Fruit fly (Drosophila melanogaster): ENCODE results near the gene CG9970.

CG9970 gene

DNA sequence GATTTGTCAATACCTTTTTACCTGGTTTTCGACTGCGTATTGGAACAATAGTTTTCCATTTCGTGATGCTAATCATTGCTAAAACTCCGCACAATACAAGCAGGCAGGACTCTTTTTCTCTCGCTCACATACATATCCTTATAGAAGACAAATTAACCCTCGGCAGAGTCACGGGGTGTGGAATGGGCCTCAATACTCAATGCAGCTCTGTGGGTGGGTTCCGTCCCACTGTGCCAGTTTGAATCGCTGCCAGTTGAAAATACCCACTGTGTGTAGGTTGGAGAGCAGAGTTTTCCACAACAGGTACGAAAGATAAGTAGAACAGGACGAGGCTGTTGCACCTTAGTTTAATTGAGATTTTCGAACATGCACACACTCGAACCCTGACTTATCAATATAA lies 34.1 kb downstream of the CG9970 start:
- TF ChIP-seq CG8478 (optimal IDR thresholded peaks at IDR 0.05) = no peak
- no peak for TF ChIP-seq CTCF (optimal IDR thresholded peaks at IDR 0.05)

DNA sequence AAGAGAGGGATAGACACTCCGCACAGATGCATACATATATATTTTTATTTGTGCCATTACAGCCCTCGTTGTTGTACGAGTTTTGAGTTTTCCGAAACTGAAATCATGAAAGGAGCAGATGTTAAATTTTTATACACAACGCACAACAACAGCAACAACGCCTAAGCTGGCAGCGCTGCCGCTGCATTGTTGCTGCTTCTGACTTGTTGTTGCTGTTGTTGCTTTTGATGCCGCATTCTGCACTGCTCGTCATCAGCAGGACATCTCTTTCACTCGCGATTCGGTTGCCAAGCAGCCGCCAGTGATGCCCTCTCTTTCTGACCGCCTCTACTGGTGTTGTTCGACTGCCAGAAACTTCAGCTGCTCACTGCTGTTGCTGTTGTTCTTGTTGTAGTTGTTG lies 34.9 kb downstream of the CG9970 start:
- TF ChIP-seq CG8478 (optimal IDR thresholded peaks at IDR 0.05) (no peak), CTCF (optimal IDR thresholded peaks at IDR 0.05) (peak in 1 of 2 experiments; percentile 42)

DNA sequence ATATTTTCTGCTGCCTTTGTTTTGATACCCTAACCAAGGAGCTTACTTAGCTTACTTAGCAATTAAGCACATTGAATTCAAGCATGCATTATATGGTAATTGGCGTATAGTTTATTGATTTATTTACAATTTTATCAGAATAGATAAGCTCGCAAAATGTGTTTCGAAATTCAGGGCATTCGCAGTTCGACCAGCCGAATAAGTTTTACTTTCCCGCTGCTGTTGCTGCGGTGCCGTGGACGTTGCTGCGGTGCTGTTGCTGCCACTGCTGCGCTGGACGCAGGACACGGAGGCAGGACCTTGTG lies 36.7 kb downstream of the CG9970 start:
- TF ChIP-seq CTCF (optimal IDR thresholded peaks at IDR 0.05) (no peak), CG8478 (optimal IDR thresholded peaks at IDR 0.05) (no peak)

DNA sequence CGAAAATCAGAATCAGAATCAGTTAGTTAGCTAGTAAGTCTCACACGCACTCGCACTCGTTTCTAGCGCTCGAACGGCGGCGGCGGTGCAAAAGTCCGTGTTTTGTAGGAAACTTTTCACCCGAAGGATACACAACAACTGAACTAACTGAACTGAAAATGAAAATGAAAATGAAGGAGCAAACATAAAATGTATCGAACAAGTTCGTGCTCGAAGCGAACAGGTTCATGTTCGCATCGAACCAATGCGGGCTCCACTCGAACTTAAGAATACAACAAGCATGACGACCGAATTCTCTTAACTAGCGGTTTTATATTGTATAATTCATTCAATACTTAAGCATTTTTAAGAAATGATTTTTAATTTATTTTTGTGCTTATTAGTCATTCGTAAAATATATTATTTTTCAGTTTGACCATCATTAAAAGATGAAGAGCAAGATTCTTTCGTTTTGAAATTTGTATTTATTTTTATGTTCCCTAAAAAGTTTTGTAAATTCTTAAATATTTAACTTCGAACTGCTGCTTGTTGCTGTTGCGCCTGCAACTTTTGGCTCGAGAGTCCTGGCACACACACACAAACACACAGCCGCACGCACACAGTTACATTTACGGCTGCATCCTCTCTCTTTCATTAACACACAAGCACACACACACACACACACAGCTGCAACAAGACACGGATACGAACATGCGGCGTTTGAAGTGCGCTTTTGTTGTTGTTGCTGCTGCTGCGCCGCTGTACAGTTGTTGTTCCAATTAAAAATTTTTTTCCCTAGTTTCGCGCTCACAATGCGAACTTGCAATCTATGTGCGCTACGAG lies 37.2 kb downstream of the CG9970 start, which contains the start of gene Tet:
TSS of gene Tet (minus strand) at position 154 of the 822 bp plus-strand sequence.
- TF ChIP-seq CG8478 (optimal IDR thresholded peaks at IDR 0.05) = no peak
- TF ChIP-seq CTCF (optimal IDR thresholded peaks at IDR 0.05) = no peak

DNA sequence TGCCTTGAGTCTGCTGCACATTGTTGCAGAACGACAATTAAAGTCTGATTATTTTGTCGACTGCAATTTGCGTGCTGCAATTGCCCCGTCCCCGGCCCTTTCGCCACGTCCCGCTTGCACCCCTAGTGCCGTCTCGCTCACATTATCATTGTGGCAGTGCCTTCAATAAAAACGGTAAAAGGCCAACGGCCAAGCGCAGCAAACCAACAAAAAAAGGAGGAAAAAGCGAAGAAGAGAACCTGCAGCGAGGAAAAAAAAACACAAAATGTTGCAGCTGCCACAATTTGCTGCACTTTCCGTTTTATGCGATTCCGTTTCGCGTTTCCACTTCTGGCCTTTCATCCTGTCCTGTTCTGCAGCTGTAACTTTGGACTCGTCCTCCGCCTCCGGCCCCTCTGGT lies 42.4 kb downstream of the CG9970 start:
- TF ChIP-seq CG8478 (optimal IDR thresholded peaks at IDR 0.05) (no peak), CTCF (optimal IDR thresholded peaks at IDR 0.05) (no peak)

DNA sequence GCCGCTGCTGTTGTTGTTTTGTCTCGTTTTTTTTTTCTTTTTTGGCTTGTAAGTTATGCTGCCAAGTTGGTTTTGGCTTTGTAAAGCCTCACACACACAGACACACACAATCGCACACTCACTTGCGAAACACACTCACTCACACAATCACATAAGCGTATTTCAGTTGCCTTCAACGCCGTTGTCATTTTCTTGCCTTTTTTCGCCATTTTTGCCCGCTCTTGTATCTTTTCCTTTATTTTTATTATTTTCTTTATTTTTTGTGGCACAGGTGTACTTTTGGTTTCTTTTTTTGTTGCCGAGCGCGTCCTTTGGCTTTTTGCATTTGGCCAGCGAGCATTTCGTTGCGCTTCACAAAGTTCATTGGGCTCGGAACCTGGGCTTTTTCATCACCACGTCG lies 43.4 kb downstream of the CG9970 start:
- no peak for TF ChIP-seq CTCF (optimal IDR thresholded peaks at IDR 0.05)
- no peak for TF ChIP-seq CG8478 (optimal IDR thresholded peaks at IDR 0.05)

DNA sequence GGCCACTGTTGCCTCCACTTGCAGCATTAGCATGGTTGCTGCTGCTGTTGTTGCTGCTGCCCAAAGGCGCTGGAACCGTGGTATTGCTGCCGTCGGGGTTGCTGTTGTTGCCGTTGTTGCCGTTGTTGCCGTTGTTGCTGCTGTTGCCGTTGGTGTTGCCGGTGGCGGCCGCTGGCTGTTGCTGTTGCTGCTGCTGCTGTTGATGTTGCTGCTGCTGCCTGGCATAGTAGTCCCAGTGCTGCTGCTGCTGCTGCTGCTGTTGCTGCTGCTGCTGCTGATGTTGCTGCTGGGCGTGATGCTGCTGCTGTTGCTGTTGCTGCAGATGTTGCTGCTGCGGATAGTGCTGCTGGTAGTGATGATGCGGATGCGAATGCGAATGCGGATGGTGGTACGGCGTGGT lies 45.3 kb downstream of the CG9970 start:
- TF ChIP-seq CG8478 (optimal IDR thresholded peaks at IDR 0.05) = no peak
- no peak for TF ChIP-seq CTCF (optimal IDR thresholded peaks at IDR 0.05)

DNA sequence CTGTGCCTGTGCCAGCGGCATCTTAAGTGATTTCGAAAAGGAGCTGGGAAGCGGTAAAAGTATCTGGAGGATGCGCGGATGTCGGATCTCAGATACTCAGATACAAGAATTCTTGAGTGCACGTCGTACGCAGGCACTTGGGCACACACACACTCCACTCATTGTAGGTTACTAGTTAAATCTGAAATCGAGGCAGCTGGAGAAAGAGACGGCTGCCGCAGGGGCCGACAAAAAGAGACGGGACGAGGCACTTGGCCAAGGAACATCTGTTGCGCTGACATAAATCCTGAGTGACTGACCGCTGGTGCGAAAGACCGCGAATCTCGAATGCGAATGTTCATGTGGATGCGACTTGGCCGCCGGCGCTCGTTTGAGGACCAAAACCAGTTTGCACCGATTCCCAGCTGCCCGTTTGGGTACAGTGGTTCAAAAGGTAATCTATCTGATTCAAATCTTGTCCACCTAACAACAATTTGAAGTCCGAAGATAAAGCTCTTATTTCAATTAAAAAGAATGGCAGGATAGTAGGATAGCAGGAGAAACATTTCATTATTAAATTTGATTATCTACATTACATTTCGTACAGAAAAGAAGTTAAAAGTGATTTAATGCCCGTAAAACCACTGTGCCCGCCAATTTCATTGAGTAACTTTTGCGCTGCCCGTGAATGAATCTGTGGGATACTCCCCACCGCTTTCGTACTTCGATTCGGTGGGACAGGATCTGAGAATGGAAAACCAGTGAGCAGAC lies 47.6 kb downstream of the CG9970 start:
- TF ChIP-seq CTCF (optimal IDR thresholded peaks at IDR 0.05) (no peak), CG8478 (optimal IDR thresholded peaks at IDR 0.05) (no peak)

DNA sequence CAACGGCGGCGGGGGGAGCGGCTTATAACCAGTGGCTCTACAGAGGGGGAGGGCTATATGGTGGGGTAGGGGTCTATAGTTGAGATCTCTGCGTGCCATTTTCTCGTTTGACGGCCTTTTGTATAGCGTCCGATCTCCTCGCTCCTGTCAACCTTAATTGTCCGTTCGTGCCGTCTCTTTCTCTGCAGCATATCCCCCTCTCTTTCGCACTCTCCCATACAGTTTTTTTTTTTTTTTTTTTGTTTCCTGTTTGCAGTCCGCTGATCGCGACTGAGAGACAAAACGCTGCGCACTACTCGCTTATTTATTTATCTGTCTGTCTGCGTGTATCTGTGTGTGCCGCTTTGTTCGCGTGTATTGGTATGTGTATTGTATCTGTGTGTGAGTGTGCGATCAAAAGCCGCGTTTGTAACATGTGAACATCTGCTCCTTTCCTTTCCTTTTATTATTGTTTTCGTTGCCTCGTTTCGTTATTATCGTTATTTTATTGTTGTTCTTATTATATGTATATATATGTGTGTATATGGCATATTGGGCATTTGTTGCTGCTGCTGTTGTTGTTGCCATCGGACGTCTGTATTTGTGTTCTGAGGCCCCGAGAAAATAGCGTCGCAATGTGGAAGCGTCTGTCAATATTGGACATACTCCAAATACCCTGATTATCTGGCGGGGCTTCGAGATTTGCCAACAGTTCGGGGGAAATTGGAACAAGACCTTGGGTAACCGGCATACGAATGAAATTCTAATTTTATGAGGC lies 48.8 kb downstream of the CG9970 start:
- TF ChIP-seq CG8478 (optimal IDR thresholded peaks at IDR 0.05) = peak; percentile 50
- no peak for TF ChIP-seq CTCF (optimal IDR thresholded peaks at IDR 0.05)

DNA sequence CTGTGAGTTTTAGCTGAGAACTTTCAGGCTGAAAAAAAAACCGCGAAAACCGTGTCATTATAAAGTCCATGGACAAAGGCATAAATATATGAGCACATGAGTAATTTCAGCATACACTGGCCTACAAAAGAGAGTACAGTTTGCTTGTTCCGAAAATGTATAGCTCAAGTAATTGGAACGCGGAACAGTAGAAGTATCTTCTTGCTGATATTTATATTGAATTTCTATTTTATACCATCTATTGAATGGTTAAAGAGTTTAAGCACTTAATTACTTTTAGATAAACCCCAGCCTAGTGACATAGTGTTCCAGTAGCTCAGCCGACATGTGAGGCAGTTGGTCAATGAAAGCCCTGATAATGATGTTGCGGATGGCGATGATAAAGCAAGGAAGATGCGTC lies 49.6 kb downstream of the CG9970 start:
- no peak for TF ChIP-seq CG8478 (optimal IDR thresholded peaks at IDR 0.05)
- no peak for TF ChIP-seq CTCF (optimal IDR thresholded peaks at IDR 0.05)

DNA sequence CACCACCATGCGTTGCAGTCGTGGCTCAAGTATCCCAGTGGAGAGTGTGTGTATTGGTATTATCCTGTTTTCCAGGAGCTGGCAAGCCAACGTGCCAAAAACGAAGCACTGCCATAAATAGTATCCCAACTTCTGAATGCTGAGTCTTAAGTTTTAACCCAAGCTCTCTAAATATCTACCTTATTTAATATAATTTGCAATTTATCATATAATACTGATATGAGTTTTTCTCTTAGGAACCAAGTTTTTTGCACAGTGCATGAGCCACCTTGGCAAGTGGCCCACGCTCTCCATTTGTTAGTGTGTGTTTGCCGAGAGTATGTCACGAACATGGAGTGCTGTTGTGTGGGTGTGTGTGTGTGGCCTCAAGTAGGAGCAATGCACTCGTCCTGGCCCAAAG lies 50.9 kb downstream of the CG9970 start:
- TF ChIP-seq CG8478 (optimal IDR thresholded peaks at IDR 0.05) (no peak), CTCF (optimal IDR thresholded peaks at IDR 0.05) (no peak)

All from S2 (cell line).